Worm (Caenorhabditis elegans): ENCODE results near the gene plx-2.

Gene plx-2

DNA sequence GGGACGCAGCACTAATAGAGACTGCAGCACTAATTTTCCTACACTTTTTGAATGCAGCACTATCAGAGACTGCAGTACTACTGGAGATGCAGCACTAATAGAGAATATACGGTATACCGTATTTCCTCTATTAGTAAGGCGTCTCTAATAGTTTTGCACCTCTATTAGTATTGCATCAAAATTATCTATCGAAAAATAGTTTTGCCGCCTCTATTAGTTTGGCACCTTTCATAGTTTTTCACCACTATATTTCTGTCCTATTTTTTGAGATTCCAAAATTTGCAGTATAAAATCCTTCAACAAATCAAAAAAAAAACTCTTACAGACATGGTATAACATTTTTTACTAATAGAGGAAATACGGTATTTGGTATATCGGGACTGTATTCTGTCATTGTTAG, 30.9 kb downstream of the plx-2 start:
- no peak for TF ChIP-seq ceh-88 (GFP tag; IDR thresholded peaks at IDR 0.05)
- no peak for TF ChIP-seq elt-2 (tag; optimal IDR thresholded peaks at IDR 0.05)
- no peak for TF ChIP-seq ceh-63 (GFP tag; optimal IDR thresholded peaks at IDR 0.05)
- no peak for TF ChIP-seq nhr-12 (tag; optimal IDR thresholded peaks at IDR 0.05)
- no peak for TF ChIP-seq xbp-1 (tag; optimal IDR thresholded peaks at IDR 0.05)
- TF ChIP-seq alr-1 (tag; optimal IDR thresholded peaks at IDR 0.05; ENCODE audit: borderline replicate concordance) = no peak
- TF ChIP-seq C16A3.4 (tag; optimal IDR thresholded peaks at IDR 0.05) = no peak
- no peak for TF ChIP-seq dpl-1 (GFP tag; optimal IDR thresholded peaks at IDR 0.05)
- no peak for TF ChIP-seq hpl-2 (GFP tag; optimal IDR thresholded peaks at IDR 0.05)
- TF ChIP-seq unc-30 (tag; optimal IDR thresholded peaks at IDR 0.05) = no peak
- TF ChIP-seq nhr-77 (tag; optimal IDR thresholded peaks at IDR 0.05) = no peak

DNA sequence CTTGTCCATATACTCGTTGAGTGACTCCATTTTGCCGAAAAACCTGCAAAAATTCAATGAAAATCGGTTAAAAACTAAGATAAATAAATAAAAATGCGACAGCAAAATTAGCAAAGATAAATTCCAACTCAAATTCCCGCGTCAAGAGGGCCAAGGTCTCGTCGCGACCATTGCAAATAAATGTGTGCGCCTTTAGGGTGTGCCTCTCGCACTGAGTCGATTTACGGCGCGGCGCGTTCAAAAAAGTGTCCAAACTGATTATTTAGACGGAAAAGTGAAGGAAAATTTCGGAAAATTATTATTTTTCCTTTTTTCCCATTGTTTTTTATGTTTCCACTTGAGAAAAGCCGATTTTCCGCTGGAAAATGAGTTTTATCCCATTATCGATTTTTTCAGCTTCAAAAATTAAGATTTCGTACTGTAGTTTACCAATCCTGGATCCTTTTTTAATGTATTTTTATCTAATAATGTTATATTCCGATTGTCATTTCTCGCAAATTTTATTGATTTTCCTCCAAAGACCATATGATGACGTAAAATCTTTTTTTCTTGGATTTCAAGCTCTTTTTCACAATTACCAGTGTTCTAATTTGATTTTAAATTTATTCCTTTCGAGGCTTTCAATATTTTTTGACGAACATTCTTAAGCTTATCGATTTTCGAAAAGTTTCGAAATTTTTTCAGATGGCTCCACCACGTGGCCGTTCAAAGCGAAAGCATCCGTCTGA, 34.5 kb downstream of the plx-2 start, which contains the start of the genes kbp-3 and nurf-1:
Gene kbp-3, minus strand, starts transcription at position 43 of the 728 bp plus-strand sequence.
Gene nurf-1, plus strand, starts transcription at position 678 of the 728 bp plus-strand sequence.
- TF ChIP-seq swsn-7 (tag; optimal IDR thresholded peaks at IDR 0.05) (peak; percentile 14), nhr-237 (tag; optimal IDR thresholded peaks at IDR 0.05) (no peak), xbp-1 (tag; optimal IDR thresholded peaks at IDR 0.05) (peak; percentile 38), snpc-4 (tag; optimal IDR thresholded peaks at IDR 0.05) (peak; percentile 9), mdl-1 (tag; optimal IDR thresholded peaks at IDR 0.05) (peak in 1 of 2 experiments; percentile 52), jun-1 (tag; optimal IDR thresholded peaks at IDR 0.05) (no peak), mep-1 (tag; optimal IDR thresholded peaks at IDR 0.05) (peak; percentile 15), fkh-4 (tag; optimal IDR thresholded peaks at IDR 0.05; ENCODE audit: borderline replicate concordance) (no peak), nhr-19 (GFP tag; conservative IDR thresholded peaks at IDR 0.05) (peak; percentile 30; the same call in 1 of the 2 replicates), nhr-47 (tag; optimal IDR thresholded peaks at IDR 0.05) (peak; percentile 53), dpl-1 (GFP tag; optimal IDR thresholded peaks at IDR 0.05) (peak; percentile 86 to 93 (median 89)), fkh-10 (GFP tag; optimal IDR thresholded peaks at IDR 0.05) (no peak), ceh-88 (GFP tag; IDR thresholded peaks at IDR 0.05) (0 out of 2 replicates have a peak, but pooled peaks have one; percentile 13), grh-1 (GFP tag; IDR thresholded peaks at IDR 0.05) (no peak), F16B12.6 (tag; optimal IDR thresholded peaks at IDR 0.05) (peak; percentile 37), nhr-11 (tag; optimal IDR thresholded peaks at IDR 0.05) (no peak), skn-1 (tag; optimal IDR thresholded peaks at IDR 0.05) (peak; percentile 62), lsy-2 (tag; optimal IDR thresholded peaks at IDR 0.05) (peak; percentile 56 to 89), unc-130 (tag; optimal IDR thresholded peaks at IDR 0.05) (peak; percentile 54), efl-1 (optimal IDR thresholded peaks at IDR 0.05) (peak; percentile 77 to 91), efl-1 (GFP tag; optimal IDR thresholded peaks at IDR 0.05 in 1 of 2) (peak; percentile 91 to 99), C16A3.4 (tag; optimal IDR thresholded peaks at IDR 0.05) (peak; percentile 67), fkh-8 (tag; optimal IDR thresholded peaks at IDR 0.05) (peak; percentile 23), ceh-82 (tag; optimal IDR thresholded peaks at IDR 0.05) (peak in 2 of 3 experiments; percentile 14 to 60), ama-1 (optimal IDR thresholded peaks at IDR 0.05) (no peak), nhr-77 (tag; optimal IDR thresholded peaks at IDR 0.05) (peak; percentile 80), rnt-1 (tag; optimal IDR thresholded peaks at IDR 0.05) (peak; percentile 31), lin-13 (GFP tag; optimal IDR thresholded peaks at IDR 0.05) (peak; percentile 5), nhr-71 (tag; optimal IDR thresholded peaks at IDR 0.05) (peak; percentile 57), sptf-1 (tag; optimal IDR thresholded peaks at IDR 0.05) (no peak), mef-2 (tag; optimal IDR thresholded peaks at IDR 0.05) (no peak), nhr-20 (tag; optimal IDR thresholded peaks at IDR 0.05) (peak; percentile 47), lin-35 (GFP tag; optimal IDR thresholded peaks at IDR 0.05) (peak; percentile 93 to 96), elt-3 (tag; optimal IDR thresholded peaks at IDR 0.05) (peak in 1 of 6 experiments; percentile 45), snu-23 (GFP tag; optimal IDR thresholded peaks at IDR 0.05) (peak; percentile 68), blmp-1 (tag; optimal IDR thresholded peaks at IDR 0.05) (peak; percentile 33), unc-98 (GFP tag; IDR thresholded peaks at IDR 0.05) (no peak), tbx-2 (tag; optimal IDR thresholded peaks at IDR 0.05) (peak; percentile 40), nhr-84 (tag; optimal IDR thresholded peaks at IDR 0.05) (no peak), lir-3 (tag; optimal IDR thresholded peaks at IDR 0.05; ENCODE audit: poor library complexity) (no peak), lin-15B (tag; optimal IDR thresholded peaks at IDR 0.05) (peak; percentile 65), dsc-1 (tag; optimal IDR thresholded peaks at IDR 0.05) (peak; percentile 22), ceh-63 (GFP tag; optimal IDR thresholded peaks at IDR 0.05) (no peak)

Data from whole organism, L1 larva.